Fruit fly (Drosophila melanogaster) whole organism, pupa: ENCODE results near the gene CG14391.

Source experiments
- CG10348 ChIP-seq: fragments of 200-800 bp; sonication (Bioruptor generic); IDR thresholded peaks from 2 replicates; pipeline ENCODE4 v1.3.6; 2022; ENCODE audit warnings: missing biosample characterization, missing genetic modification characterization
- CG12605 ChIP-seq: fragments of 200-800 bp; sonication (Bioruptor generic); IDR thresholded peaks from 2 replicates; pipeline ENCODE4 v1.3.6; 2022; ENCODE audit warnings: missing biosample characterization, missing genetic modification characterization
- CG14655 ChIP-seq: fragments of 200-800 bp; sonication (Bioruptor generic); optimal IDR thresholded peaks from 3 replicates; lab custom pipeline; 2017; ENCODE audit warnings: mild to moderate bottlenecking, missing biosample characterization, missing genetic modification reagents, missing genetic modification characterization
- CG32121 ChIP-seq: fragments of 200-800 bp; sonication (Bioruptor generic); IDR thresholded peaks from 2 replicates; pipeline ENCODE4 v1.3.6; 2022; ENCODE audit warnings: missing biosample characterization, missing genetic modification characterization
- CG8301 ChIP-seq: fragments of 200-800 bp; sonication (Bioruptor generic); optimal IDR thresholded peaks from 2 replicates; lab custom pipeline; 2018; ENCODE audit warnings: missing biosample characterization, mild to moderate bottlenecking, missing genetic modification characterization
- EcR ChIP-seq: fragments of 200-800 bp; sonication (Bioruptor generic); optimal IDR thresholded peaks from 3 replicates; lab custom pipeline; 2019; ENCODE audit warnings: missing biosample characterization, missing genetic modification characterization, mild to moderate bottlenecking, moderate library complexity, missing genetic modification reagents
- gl ChIP-seq: fragments of 200-800 bp; sonication (Bioruptor generic); optimal IDR thresholded peaks from 2 replicates; lab custom pipeline; 2018; ENCODE audit warnings: missing biosample characterization, mild to moderate bottlenecking, missing genetic modification characterization

DNA sequence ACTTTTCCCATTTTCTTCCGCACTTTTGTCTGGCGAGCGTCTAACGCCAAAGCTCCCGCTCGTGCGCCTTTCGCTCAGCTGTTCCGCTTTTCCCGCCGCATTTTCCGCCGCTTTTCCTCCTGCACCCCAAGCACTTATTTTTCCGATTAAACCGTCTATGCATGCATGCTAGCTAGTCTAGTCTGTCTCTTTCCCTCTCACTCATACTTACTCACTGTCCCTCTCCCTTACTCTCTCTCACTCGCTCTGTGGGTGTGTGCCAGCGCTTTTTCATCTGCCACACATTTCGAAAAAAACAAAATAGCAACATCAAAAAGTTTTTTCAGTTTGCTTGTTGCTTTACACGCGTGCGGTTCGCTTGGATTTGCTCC is 40.4 kb downstream of the CG14391 start, which contains the start of gene CG6225:
- TF ChIP-seq CG32121 (GFP tag; lab: Robert Waterston, UW) (no peak), gl (tag; lab: Kevin White, UChicago) (no peak), CG14655 (GFP tag; lab: Kevin White, UChicago) (no peak), EcR (GFP tag; lab: Kevin White, UChicago) (no peak), CG8301 (no peak), CG10348 (GFP tag; lab: Robert Waterston, UW) (no peak), CG12605 (no peak)
